Worm (Caenorhabditis elegans) whole organism, L3 larva: ENCODE measurements around the gene scl-5.

ENCODE experiments used
- aly-2 ChIP-seq: fragments of 150-350 bp; optimal IDR thresholded peaks from 2 replicates; lab custom pipeline; 2014; ENCODE audit warnings: missing biosample characterization, missing genetic modification characterization
- ceh-82 ChIP-seq: fragments of 150-350 bp; optimal IDR thresholded peaks from 2 replicates; lab custom pipeline; 2014; ENCODE audit warnings: missing biosample characterization, missing genetic modification characterization
- ceh-9 ChIP-seq: sonication (generic microtip); optimal IDR thresholded peaks from 2 replicates; lab custom pipeline; 2018; ENCODE audit warnings: missing biosample characterization, missing genetic modification characterization
- lin-15B ChIP-seq: fragments of 150-350 bp; optimal IDR thresholded peaks from 2 replicates; lab custom pipeline; 2014; ENCODE audit warnings: missing biosample characterization, missing genetic modification characterization
- nhr-237 ChIP-seq: fragments of 150-350 bp; optimal IDR thresholded peaks from 2 replicates; lab custom pipeline; 2014; ENCODE audit warnings: missing biosample characterization, missing genetic modification characterization
- nhr-25 ChIP-seq: sonication (generic microtip); optimal IDR thresholded peaks from 2 replicates; lab custom pipeline; 2017; ENCODE audit warnings: missing biosample characterization, missing genetic modification characterization
- pha-4 ChIP-seq: fragments of 150-350 bp; optimal IDR thresholded peaks from 2 replicates; lab custom pipeline; 2014; ENCODE audit warnings: missing biosample characterization, missing genetic modification reagents, missing genetic modification characterization
- unc-39 ChIP-seq: sonication (generic microtip); optimal IDR thresholded peaks from 4 replicates; lab custom pipeline; 2017; ENCODE audit warnings: missing biosample characterization, missing genetic modification characterization

- TF ChIP-seq ceh-82 (no peak), nhr-25 (tag; lab: Kevin White, UChicago) (peak; percentile 17), nhr-237 (no peak), ceh-9 (no peak), pha-4 (tag; lab: Kevin White, UChicago) (no peak), unc-39 (tag; lab: Kevin White, UChicago) (no peak), aly-2 (tag; lab: Kevin White, UChicago) (no peak), lin-15B (no peak)
Observed at ce11 chrIV:13075625-13076252, 11.9 kb downstream of the scl-5 start.
